Worm (Caenorhabditis elegans): ENCODE data around the gene ZK666.2.

DNA sequence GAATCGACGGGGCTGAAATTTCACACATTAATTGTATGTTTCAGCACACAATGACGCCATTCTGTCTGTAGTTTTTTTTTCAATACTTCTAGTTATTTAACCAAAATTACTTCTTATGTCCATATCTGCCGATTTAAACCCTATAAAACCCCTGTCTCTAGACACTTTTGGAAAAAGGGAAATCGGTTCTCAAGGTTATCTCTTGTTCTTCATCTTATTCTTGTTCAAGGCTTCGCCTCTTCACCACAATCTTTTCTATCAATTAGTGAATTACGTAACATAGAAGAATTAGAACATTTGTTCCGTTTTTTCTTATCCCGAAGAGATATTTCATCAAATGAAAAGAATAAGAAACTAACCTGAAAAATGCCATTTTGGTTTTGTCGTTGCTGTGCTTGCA lies 29.0 kb upstream of the ZK666.2 start:
- TF ChIP-seq nhr-129 (tag; optimal IDR thresholded peaks at IDR 0.05), result no peak
- TF ChIP-seq ztf-4 (tag; optimal IDR thresholded peaks at IDR 0.05), result no peak
- TF ChIP-seq ama-1 (optimal IDR thresholded peaks at IDR 0.05), result no peak
- TF ChIP-seq Y55F3AM.14 (GFP tag; optimal IDR thresholded peaks at IDR 0.05), result no peak
- TF ChIP-seq skn-1 (tag; optimal IDR thresholded peaks at IDR 0.05), result no peak
- no peak for TF ChIP-seq dmd-4 (tag; optimal IDR thresholded peaks at IDR 0.05)
- TF ChIP-seq nhr-6 (tag; optimal IDR thresholded peaks at IDR 0.05), result no peak
